Fruit fly (Drosophila melanogaster): ENCODE measurements around the gene CG9727.

The CG9727 gene

DNA sequence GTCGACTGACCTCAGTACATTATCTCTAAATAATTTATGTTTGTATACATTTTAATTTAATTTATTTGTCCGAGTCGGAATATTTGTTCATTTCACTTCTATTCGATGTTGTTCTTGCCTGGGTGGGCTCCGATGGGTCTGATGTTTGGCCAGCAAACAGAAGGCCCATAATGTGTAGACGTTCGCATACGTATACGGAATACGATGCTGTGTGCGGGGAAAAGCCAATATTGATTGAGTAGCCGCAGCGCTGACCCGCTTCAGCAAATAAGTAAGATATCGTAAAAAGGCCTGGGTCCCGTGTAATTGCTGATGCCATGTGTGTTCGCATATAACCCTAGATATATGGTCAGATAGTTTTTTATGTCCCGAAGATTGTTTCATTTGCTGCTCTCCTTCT is 47.9 kb upstream of the CG9727 start (continued):
- TF ChIP-seq CG1603 (tag; optimal IDR thresholded peaks at IDR 0.05) (peak; percentile 74), bab2 (GFP tag; optimal IDR thresholded peaks at IDR 0.05) (peak; percentile 58), Eip74EF (GFP tag; optimal IDR thresholded peaks at IDR 0.05) (peak in 1 of 2 experiments; percentile 37), CG12219 (GFP tag; optimal IDR thresholded peaks at IDR 0.05) (peak; percentile 42), CG9609 (GFP tag; optimal IDR thresholded peaks at IDR 0.05) (peak; percentile 38), CHES-1-like (GFP tag; optimal IDR thresholded peaks at IDR 0.05) (no peak), CG8281 (tag; optimal IDR thresholded peaks at IDR 0.05) (peak; percentile 3), Sox100B (GFP tag; optimal IDR thresholded peaks at IDR 0.05) (peak; percentile 36), kay (GFP tag; optimal IDR thresholded peaks at IDR 0.05) (no peak), CG8944 (GFP tag; optimal IDR thresholded peaks at IDR 0.05) (peak; percentile 62), CG12942 (GFP tag; optimal IDR thresholded peaks at IDR 0.05) (peak; percentile 62), CG15479 (GFP tag; optimal IDR thresholded peaks at IDR 0.05) (peak; percentile 55), btn (GFP tag; optimal IDR thresholded peaks at IDR 0.05) (peak; percentile 4), Dbx (GFP tag; IDR thresholded peaks at IDR 0.05) (0 out of 3 replicates have a peak, but pooled peaks have one; percentile 26), CG1529 (GFP tag; optimal IDR thresholded peaks at IDR 0.05) (peak; percentile 59), CG15011 (GFP tag; optimal IDR thresholded peaks at IDR 0.05) (peak; percentile 42), abd-A (tag; optimal IDR thresholded peaks at IDR 0.05) (peak; percentile 59)

dm6 chr3R:6495938-6496337 is 39.5 kb upstream of the CG9727 start:
- no peak for TF ChIP-seq Dref (GFP tag; IDR thresholded peaks at IDR 0.05)
- no peak for TF ChIP-seq Blimp-1 (GFP tag; optimal IDR thresholded peaks at IDR 0.05)
- TF ChIP-seq CG11723 (GFP tag; optimal IDR thresholded peaks at IDR 0.05): no peak
- peak; percentile 76 for TF ChIP-seq CG6791 (GFP tag; IDR thresholded peaks at IDR 0.05; ENCODE audit: partially characterized antibody)
- TF ChIP-seq CG16813 (GFP tag; IDR thresholded peaks at IDR 0.05; ENCODE audit: partially characterized antibody): 0 out of 3 replicates have a peak, but pooled peaks have one; percentile 35
- TF ChIP-seq lab (GFP tag; optimal IDR thresholded peaks at IDR 0.05): no peak
- TF ChIP-seq CG12104 (GFP tag; optimal IDR thresholded peaks at IDR 0.05): no peak
- no peak for TF ChIP-seq CG2889 (GFP tag; IDR thresholded peaks at IDR 0.05)
- TF ChIP-seq amos (GFP tag; IDR thresholded peaks at IDR 0.05; ENCODE audit: partially characterized antibody): peak; percentile 52; the same call in 1 of the 2 replicates
- no peak for TF ChIP-seq ato (GFP tag; IDR thresholded peaks at IDR 0.05; ENCODE audit: partially characterized antibody)
- peak; percentile 82 for TF ChIP-seq Bdp1 (GFP tag; optimal IDR thresholded peaks at IDR 0.05)

DNA sequence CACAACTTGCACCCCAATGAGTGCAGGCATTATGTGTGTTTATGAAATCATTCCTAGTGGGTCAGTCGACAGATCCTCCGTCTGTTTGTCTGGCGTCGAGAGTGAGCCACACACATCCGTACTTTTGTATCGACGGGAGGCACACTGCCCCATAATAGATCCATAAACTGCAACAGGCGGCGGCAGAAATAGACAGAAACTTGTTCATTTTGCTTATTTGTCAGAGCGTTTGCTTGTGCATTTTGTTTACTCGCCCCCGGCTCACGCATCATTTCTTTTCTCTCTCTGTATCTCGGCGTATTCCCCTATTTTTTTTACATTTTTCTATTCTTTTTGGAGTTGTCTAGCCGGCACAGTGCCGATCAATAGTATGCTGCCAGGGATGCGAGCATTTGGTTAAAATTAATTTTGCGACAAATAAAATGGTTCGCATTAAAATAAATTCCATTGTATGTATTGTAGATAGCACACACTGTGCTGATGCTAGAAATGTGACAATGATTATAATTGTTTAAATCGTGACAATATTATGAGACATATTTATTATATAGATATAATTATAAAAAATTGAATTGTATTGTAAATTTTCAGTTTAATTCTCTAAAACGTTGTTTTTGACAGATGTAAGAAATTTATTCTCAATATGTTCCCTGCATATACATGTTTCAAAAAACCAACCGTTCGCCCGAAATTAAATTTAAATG is 25.4 kb upstream of the CG9727 start:
- TF ChIP-seq CG2678 (tag; optimal IDR thresholded peaks at IDR 0.05) (peak; percentile 38), Antp (GFP tag; optimal IDR thresholded peaks at IDR 0.05) (no peak), Asciz (GFP tag; optimal IDR thresholded peaks at IDR 0.05) (no peak), CG2712 (tag; optimal IDR thresholded peaks at IDR 0.05) (peak; percentile 19), CG18262 (tag; optimal IDR thresholded peaks at IDR 0.05) (peak; percentile 51), Atf6 (GFP tag; IDR thresholded peaks at IDR 0.05) (no peak), Sox102F (GFP tag; optimal IDR thresholded peaks at IDR 0.05) (peak; percentile 2), zfh1 (GFP tag; IDR thresholded peaks at IDR 0.05) (no peak), ase (GFP tag; IDR thresholded peaks at IDR 0.05) (no peak), Atf-2 (GFP tag; optimal IDR thresholded peaks at IDR 0.05) (no peak), pros (GFP tag; optimal IDR thresholded peaks at IDR 0.05) (no peak), CG15269 (tag; optimal IDR thresholded peaks at IDR 0.05) (no peak), ATbp (GFP tag; optimal IDR thresholded peaks at IDR 0.05) (no peak), CG4404 (GFP tag; IDR thresholded peaks at IDR 0.05) (no peak), Oli (tag; optimal IDR thresholded peaks at IDR 0.05) (peak; percentile 19), CG8388 (GFP tag; optimal IDR thresholded peaks at IDR 0.05) (peak; percentile 86), CG13894 (tag; optimal IDR thresholded peaks at IDR 0.05) (no peak), grau (tag; optimal IDR thresholded peaks at IDR 0.05) (peak; percentile 8), CG9437 (GFP tag; optimal IDR thresholded peaks at IDR 0.05) (peak; percentile 29), sens (GFP tag) (peak; percentile 61)

All from whole organism, embryonic.